ENCODE assay signal across 6 fruit fly cellular contexts in genomic region chr2L:6065823-6066222, dm6.
TF ChIP-seq lines count a peak whose summit lies in the region.

Gene Fbw5 (minus strand): TSS chr2L:6065953.
Gene CG9147 (plus strand): TSS chr2L:6065997.

- TF ChIP-seq CTCF in whole organism, embryonic (GFP tag; optimal IDR thresholded peaks at IDR 0.05; lab: Kevin White, UChicago), result peak; percentile 68

TF ChIP-seq in whole organism, 6 proteins besides CTCF, POLR2A, EP300 and RAD21:
- TF ChIP-seq pan (optimal IDR thresholded peaks at IDR 0.05; lab: Kevin White, UChicago) (peak; percentile 97), CG8478 (optimal IDR thresholded peaks at IDR 0.05; lab: Kevin White, UChicago) (no peak)

TF ChIP-seq in whole organism, adult, 20 proteins besides CTCF, POLR2A, EP300 and RAD21 (continues in another document):
- TF ChIP-seq Hr96 (GFP tag; optimal IDR thresholded peaks at IDR 0.05; lab: Kevin White, UChicago), result peak; percentile 87
- peak; percentile 93 for TF ChIP-seq CG11617 (GFP tag; optimal IDR thresholded peaks at IDR 0.05; lab: Kevin White, UChicago)
- peak; percentile 85 for TF ChIP-seq cic (GFP tag; optimal IDR thresholded peaks at IDR 0.05; lab: Kevin White, UChicago)
- TF ChIP-seq CG14711 (tag; optimal IDR thresholded peaks at IDR 0.05; lab: Kevin White, UChicago), result peak; percentile 98
- no peak for TF ChIP-seq ovo (GFP tag; optimal IDR thresholded peaks at IDR 0.05; lab: Kevin White, UChicago)
- TF ChIP-seq Clk (GFP tag; optimal IDR thresholded peaks at IDR 0.05; lab: Kevin White, UChicago), result peak; percentile 67
- TF ChIP-seq pad (GFP tag; optimal IDR thresholded peaks at IDR 0.05; lab: Kevin White, UChicago), result peak; percentile 88
- peak; percentile 71 for TF ChIP-seq CG1620 (GFP tag; optimal IDR thresholded peaks at IDR 0.05; lab: Kevin White, UChicago)
- no peak for TF ChIP-seq kay (GFP tag; lab: Kevin White, UChicago; ENCODE audit: borderline replicate concordance)
- TF ChIP-seq Mnt (GFP tag; optimal IDR thresholded peaks at IDR 0.05; lab: Kevin White, UChicago), result peak; percentile 78
- peak; percentile 88 for TF ChIP-seq tj (GFP tag; optimal IDR thresholded peaks at IDR 0.05; lab: Kevin White, UChicago)
- peak; percentile 99 for TF ChIP-seq bab1 (GFP tag; optimal IDR thresholded peaks at IDR 0.05; lab: Kevin White, UChicago)
- TF ChIP-seq toe (GFP tag; optimal IDR thresholded peaks at IDR 0.05; lab: Kevin White, UChicago), result peak; percentile 54
- TF ChIP-seq cnc (optimal IDR thresholded peaks at IDR 0.05; lab: Kevin White, UChicago), result no peak
- TF ChIP-seq CG5204 (GFP tag; optimal IDR thresholded peaks at IDR 0.05; lab: Kevin White, UChicago), result no peak
- peak; percentile 99 for TF ChIP-seq CG7101 (tag; optimal IDR thresholded peaks at IDR 0.05; lab: Kevin White, UChicago)
- peak; percentile 89 for TF ChIP-seq CG7045 (GFP tag; optimal IDR thresholded peaks at IDR 0.05; lab: Kevin White, UChicago)
- peak; percentile 95 for TF ChIP-seq Crg-1 (GFP tag; optimal IDR thresholded peaks at IDR 0.05; lab: Kevin White, UChicago)

TF ChIP-seq in whole organism, embryonic, 481 proteins besides CTCF, POLR2A, EP300 and RAD21 (continues in another document):
- TF ChIP-seq pnt (GFP tag; optimal IDR thresholded peaks at IDR 0.05; lab: Kevin White, UChicago), result peak; percentile 99
- peak; percentile 99 to 100 for TF ChIP-seq Pdp1 (GFP tag; optimal IDR thresholded peaks at IDR 0.05; lab: Kevin White, UChicago)
- TF ChIP-seq phol (tag; optimal IDR thresholded peaks at IDR 0.05; lab: Kevin White, UChicago), result peak; percentile 98
- TF ChIP-seq Hsf (GFP tag; optimal IDR thresholded peaks at IDR 0.05; lab: Kevin White, UChicago), result peak; percentile 100
- TF ChIP-seq B-H1 (GFP tag; IDR thresholded peaks at IDR 0.05; lab: Robert Waterston, UW), result peak; percentile 99
- no peak for TF ChIP-seq sc (optimal IDR thresholded peaks at IDR 0.05; lab: Kevin White, UChicago)
- TF ChIP-seq sc (GFP tag; optimal IDR thresholded peaks at IDR 0.05; lab: Kevin White, UChicago), result peak; percentile 99
- peak; percentile 100 for TF ChIP-seq YL-1 (GFP tag; optimal IDR thresholded peaks at IDR 0.05; lab: Kevin White, UChicago)
- peak; percentile 92 for TF ChIP-seq CG30020 (tag; optimal IDR thresholded peaks at IDR 0.05; lab: Kevin White, UChicago)
- peak; percentile 100 for TF ChIP-seq zfh1 (GFP tag; IDR thresholded peaks at IDR 0.05; lab: Robert Waterston, UW)
- peak; percentile 98 for TF ChIP-seq her (GFP tag; optimal IDR thresholded peaks at IDR 0.05; lab: Kevin White, UChicago)
- peak; percentile 99 for TF ChIP-seq CG3838 (GFP tag; optimal IDR thresholded peaks at IDR 0.05; lab: Kevin White, UChicago)
- peak; percentile 99 for TF ChIP-seq CG6689 (GFP tag; IDR thresholded peaks at IDR 0.05; lab: Robert Waterston, UW)
- TF ChIP-seq sisA (GFP tag; IDR thresholded peaks at IDR 0.05; lab: Robert Waterston, UW), result peak; percentile 100
- peak; percentile 99 for TF ChIP-seq schlank (tag; optimal IDR thresholded peaks at IDR 0.05; lab: Kevin White, UChicago)
- 0 out of 4 replicates have a peak, but pooled peaks have one; percentile 11 for TF ChIP-seq chinmo (GFP tag; IDR thresholded peaks at IDR 0.05; lab: Robert Waterston, UW; ENCODE audit: partially characterized antibody)
- TF ChIP-seq pho (GFP tag; optimal IDR thresholded peaks at IDR 0.05; lab: Kevin White, UChicago), result peak; percentile 99

TF ChIP-seq in whole organism, prepupa, 60 proteins besides CTCF, POLR2A, EP300 and RAD21 (continues in another document):
- TF ChIP-seq CG6792 (GFP tag; optimal IDR thresholded peaks at IDR 0.05; lab: Kevin White, UChicago) (peak; percentile 100), spab (GFP tag; optimal IDR thresholded peaks at IDR 0.05; lab: Kevin White, UChicago) (peak; percentile 99), Ets21C (GFP tag; optimal IDR thresholded peaks at IDR 0.05; lab: Kevin White, UChicago) (peak; percentile 99), CG6276 (GFP tag; optimal IDR thresholded peaks at IDR 0.05; lab: Kevin White, UChicago) (peak; percentile 99), esn (GFP tag; optimal IDR thresholded peaks at IDR 0.05; lab: Kevin White, UChicago) (peak; percentile 100), CG4318 (GFP tag; optimal IDR thresholded peaks at IDR 0.05; lab: Kevin White, UChicago) (peak; percentile 99), dsx (GFP tag; optimal IDR thresholded peaks at IDR 0.05; lab: Kevin White, UChicago; ENCODE audit: poor library complexity, severe bottlenecking) (peak; percentile 99), CG6808 (GFP tag; optimal IDR thresholded peaks at IDR 0.05; lab: Kevin White, UChicago) (peak; percentile 97), CG31627 (GFP tag; optimal IDR thresholded peaks at IDR 0.05; lab: Kevin White, UChicago) (peak; percentile 100), Lpt (GFP tag; optimal IDR thresholded peaks at IDR 0.05; lab: Kevin White, UChicago) (peak; percentile 99), CG8119 (GFP tag; IDR thresholded peaks at IDR 0.05; lab: Robert Waterston, UW) (peak; percentile 100), fkh (GFP tag; optimal IDR thresholded peaks at IDR 0.05; lab: Kevin White, UChicago) (peak; percentile 96), Hr39 (GFP tag; optimal IDR thresholded peaks at IDR 0.05; lab: Kevin White, UChicago) (peak; percentile 100), svp (GFP tag; lab: Kevin White, UChicago) (peak; percentile 100), Blimp-1 (GFP tag; optimal IDR thresholded peaks at IDR 0.05; lab: Kevin White, UChicago) (peak; percentile 99), Gug (GFP tag; IDR thresholded peaks at IDR 0.05; lab: Robert Waterston, UW) (peak; percentile 99), Sox15 (GFP tag; optimal IDR thresholded peaks at IDR 0.05; lab: Kevin White, UChicago) (peak; percentile 99), topi (GFP tag; optimal IDR thresholded peaks at IDR 0.05; lab: Kevin White, UChicago) (peak; percentile 100), CG15336 (GFP tag; IDR thresholded peaks at IDR 0.05; lab: Robert Waterston, UW) (peak; percentile 100)

TF ChIP-seq in whole organism, pupa, 21 proteins besides CTCF, POLR2A, EP300 and RAD21 (continues in another document):
- TF ChIP-seq Pif1B (GFP tag; optimal IDR thresholded peaks at IDR 0.05; lab: Kevin White, UChicago) (peak; percentile 100), CG8301 (tag; optimal IDR thresholded peaks at IDR 0.05; lab: Kevin White, UChicago) (peak; percentile 99), CG9948 (tag; optimal IDR thresholded peaks at IDR 0.05; lab: Kevin White, UChicago) (peak; percentile 99), CG32121 (GFP tag; IDR thresholded peaks at IDR 0.05; lab: Robert Waterston, UW) (peak; percentile 99), CG15710 (tag; optimal IDR thresholded peaks at IDR 0.05; lab: Kevin White, UChicago) (peak; percentile 100), Pif1A (GFP tag; optimal IDR thresholded peaks at IDR 0.05; lab: Kevin White, UChicago) (peak; percentile 100), CG8159 (tag; optimal IDR thresholded peaks at IDR 0.05; lab: Kevin White, UChicago) (peak; percentile 99), CG14655 (GFP tag; optimal IDR thresholded peaks at IDR 0.05; lab: Kevin White, UChicago) (peak; percentile 100), CG10348 (GFP tag; IDR thresholded peaks at IDR 0.05; lab: Robert Waterston, UW) (peak; percentile 98), Snoo (tag; optimal IDR thresholded peaks at IDR 0.05; lab: Kevin White, UChicago) (peak; percentile 100), Ets98B (GFP tag; IDR thresholded peaks at IDR 0.05; lab: Robert Waterston, UW) (peak; percentile 99), rn (GFP tag; IDR thresholded peaks at IDR 0.05; lab: Robert Waterston, UW) (peak; percentile 98), CG4496 (GFP tag; IDR thresholded peaks at IDR 0.05; lab: Robert Waterston, UW) (peak; percentile 100), EcR (GFP tag; optimal IDR thresholded peaks at IDR 0.05; lab: Kevin White, UChicago) (peak; percentile 79), CG13204 (GFP tag; optimal IDR thresholded peaks at IDR 0.05; lab: Kevin White, UChicago) (peak; percentile 97), D1 (tag; optimal IDR thresholded peaks at IDR 0.05; lab: Kevin White, UChicago) (no peak), CG34367 (tag; optimal IDR thresholded peaks at IDR 0.05; lab: Kevin White, UChicago) (peak; percentile 100), gl (tag; optimal IDR thresholded peaks at IDR 0.05; lab: Kevin White, UChicago) (peak; percentile 98), fd96Ca (GFP tag; IDR thresholded peaks at IDR 0.05; lab: Robert Waterston, UW) (peak; percentile 98), CG17806 (tag; optimal IDR thresholded peaks at IDR 0.05; lab: Kevin White, UChicago) (peak; percentile 99)

TF ChIP-seq in whole organism, wandering third instar larva, 38 proteins besides CTCF, POLR2A, EP300 and RAD21 (continues in another document):
- TF ChIP-seq GATAd (GFP tag; optimal IDR thresholded peaks at IDR 0.05; lab: Kevin White, UChicago), result peak; percentile 96
- TF ChIP-seq pan (optimal IDR thresholded peaks at IDR 0.05; lab: Kevin White, UChicago), result no peak
- TF ChIP-seq foxo (GFP tag; optimal IDR thresholded peaks at IDR 0.05; lab: Kevin White, UChicago), result peak; percentile 99 to 100
- peak; percentile 98 for TF ChIP-seq Hr83 (GFP tag; optimal IDR thresholded peaks at IDR 0.05; lab: Kevin White, UChicago; ENCODE audit: poor library complexity, severe bottlenecking)
- no peak for TF ChIP-seq Vsx2 (GFP tag; optimal IDR thresholded peaks at IDR 0.05; lab: Kevin White, UChicago; ENCODE audit: partially characterized antibody)
- peak; percentile 100 for TF ChIP-seq Hnf4 (GFP tag; optimal IDR thresholded peaks at IDR 0.05; lab: Kevin White, UChicago)
- peak; percentile 100 for TF ChIP-seq woc (GFP tag; optimal IDR thresholded peaks at IDR 0.05; lab: Kevin White, UChicago)
- no peak for TF ChIP-seq dl (GFP tag; optimal IDR thresholded peaks at IDR 0.05; lab: Kevin White, UChicago; ENCODE audit: insufficient read depth in 1 of 2, partially characterized antibody in 2 of 2)
- TF ChIP-seq sage (GFP tag; optimal IDR thresholded peaks at IDR 0.05; lab: Kevin White, UChicago), result peak; percentile 99
- TF ChIP-seq Hr78 (GFP tag; optimal IDR thresholded peaks at IDR 0.05; lab: Kevin White, UChicago), result no peak
- peak; percentile 99 for TF ChIP-seq Rel (GFP tag; optimal IDR thresholded peaks at IDR 0.05; lab: Kevin White, UChicago)
- TF ChIP-seq Rel (tag; optimal IDR thresholded peaks at IDR 0.05; lab: Kevin White, UChicago), result peak; percentile 94
- TF ChIP-seq fru (GFP tag; optimal IDR thresholded peaks at IDR 0.05; lab: Kevin White, UChicago), result peak; percentile 99
- peak; percentile 96 for TF ChIP-seq CG9705 (GFP tag; optimal IDR thresholded peaks at IDR 0.05; lab: Kevin White, UChicago)
- no peak for TF ChIP-seq N (GFP tag; optimal IDR thresholded peaks at IDR 0.05; lab: Kevin White, UChicago)
- peak; percentile 99 for TF ChIP-seq psq (GFP tag; optimal IDR thresholded peaks at IDR 0.05; lab: Kevin White, UChicago)
- TF ChIP-seq Jra (GFP tag; optimal IDR thresholded peaks at IDR 0.05; lab: Kevin White, UChicago), result peak; percentile 98
- peak; percentile 100 for TF ChIP-seq OdsH (GFP tag; optimal IDR thresholded peaks at IDR 0.05; lab: Kevin White, UChicago)
- TF ChIP-seq CG32264 (GFP tag; optimal IDR thresholded peaks at IDR 0.05; lab: Kevin White, UChicago), result peak; percentile 100
- peak; percentile 100 for TF ChIP-seq ey (GFP tag; optimal IDR thresholded peaks at IDR 0.05; lab: Kevin White, UChicago)
- TF ChIP-seq usp (GFP tag; optimal IDR thresholded peaks at IDR 0.05; lab: Kevin White, UChicago), result no peak
- peak; percentile 95 for TF ChIP-seq Mio (GFP tag; optimal IDR thresholded peaks at IDR 0.05; lab: Kevin White, UChicago)
